Worm (Caenorhabditis elegans) whole organism, L4 larva: ENCODE results near the gene R01E6.5.
A peak's percentile ranks its signal among the peaks of the same experiment; 100 is the strongest.

Experiments
- D1046.2 ChIP-seq: fragments of 200-800 bp; sonication (Bioruptor generic); IDR thresholded peaks from 2 replicates; pipeline ENCODE4 v1.3.6; 2022; ENCODE audit warnings: missing genetic modification characterization, missing compliant biosample characterization
- F26F4.8 ChIP-seq: fragments of 200-800 bp; sonication (Bioruptor generic); conservative IDR thresholded peaks from 2 replicates; pipeline ENCODE4 v1.3.6; 2022; ENCODE audit warnings: missing genetic modification characterization, missing compliant biosample characterization
- F37D6.2 ChIP-seq: sonication (generic microtip); optimal IDR thresholded peaks from 2 replicates; lab custom pipeline; 2016; ENCODE audit warnings: mild to moderate bottlenecking, missing genetic modification characterization, missing compliant biosample characterization
- R02D3.7 ChIP-seq: fragments of 150-350 bp; sonication (generic microtip); optimal IDR thresholded peaks from 3 replicates; lab custom pipeline; 2014; ENCODE audit warnings: missing biosample characterization, missing genetic modification characterization
- Y105C5A.15 ChIP-seq: fragments of 200-800 bp; sonication (Bioruptor generic); IDR thresholded peaks from 2 replicates; pipeline ENCODE4 v1.3.6; 2022; ENCODE audit warnings: missing genetic modification characterization, missing compliant biosample characterization
- Y48G9A.11 ChIP-seq: fragments of 200-800 bp; sonication (Bioruptor generic); IDR thresholded peaks from 2 replicates; pipeline ENCODE4 v1.3.6; 2022; ENCODE audit warnings: missing genetic modification reagents, missing genetic modification characterization, missing compliant biosample characterization
- Y5F2A.4 ChIP-seq: fragments of 200-800 bp; sonication (Bioruptor generic); optimal IDR thresholded peaks from 2 replicates; lab custom pipeline; 2018; ENCODE audit warnings: mild to moderate bottlenecking, missing genetic modification characterization, missing compliant biosample characterization
- ama-1 ChIP-seq: fragments of 150-350 bp; optimal IDR thresholded peaks from 2 replicates; lab custom pipeline; 2014; ENCODE audit warnings: inconsistent platforms, mixed read lengths
- arid-1 ChIP-seq: fragments of 200-800 bp; sonication (Bioruptor generic); conservative IDR thresholded peaks from 2 replicates; pipeline ENCODE4 v1.3.6; 2022; ENCODE audit warnings: missing genetic modification reagents, missing genetic modification characterization, missing compliant biosample characterization
- attf-4 ChIP-seq: sonication (generic microtip); optimal IDR thresholded peaks from 3 replicates; lab custom pipeline; 2017; ENCODE audit warnings: missing biosample characterization, missing genetic modification characterization
- ceh-28 ChIP-seq: fragments of 150-350 bp; optimal IDR thresholded peaks from 2 replicates; lab custom pipeline; 2014; ENCODE audit warnings: missing biosample characterization, missing genetic modification reagents, missing genetic modification characterization
- ceh-44 ChIP-seq: fragments of 200-800 bp; sonication (Bioruptor generic); IDR thresholded peaks from 2 replicates; pipeline ENCODE4 v1.3.6; 2022; ENCODE audit warnings: missing genetic modification reagents, missing genetic modification characterization, missing compliant biosample characterization
- ceh-82 ChIP-seq: sonication (generic microtip); optimal IDR thresholded peaks from 2 replicates; lab custom pipeline; 2017; ENCODE audit warnings: missing biosample characterization, missing genetic modification characterization
- ces-1 ChIP-seq: fragments of 150-350 bp; sonication (generic microtip); optimal IDR thresholded peaks from 4 replicates; lab custom pipeline; 2014; ENCODE audit warnings: missing biosample characterization, missing genetic modification reagents, missing genetic modification characterization
- cey-2 ChIP-seq: sonication (generic microtip); optimal IDR thresholded peaks from 3 replicates; lab custom pipeline; 2017; ENCODE audit warnings: missing genetic modification characterization, mild to moderate bottlenecking, missing compliant biosample characterization, antibody characterized with exemption, borderline replicate concordance; ENCODE audit not compliant: insufficient read depth
- ctbp-1 ChIP-seq: fragments of 200-800 bp; sonication (Bioruptor generic); IDR thresholded peaks from 2 replicates; pipeline ENCODE4 v1.3.6; 2022; ENCODE audit warnings: missing genetic modification reagents, missing genetic modification characterization, missing compliant biosample characterization
- daf-19 ChIP-seq: fragments of 200-800 bp; sonication (Bioruptor generic); conservative IDR thresholded peaks from 2 replicates; pipeline ENCODE4 v1.3.6; 2022; ENCODE audit warnings: missing genetic modification characterization, missing compliant biosample characterization
- daf-8 ChIP-seq: fragments of 200-800 bp; sonication (Bioruptor generic); IDR thresholded peaks from 2 replicates; pipeline ENCODE4 v1.3.6; 2022; ENCODE audit warnings: missing genetic modification characterization, missing compliant biosample characterization
- dmd-8 ChIP-seq: fragments of 200-800 bp; sonication (Bioruptor generic); IDR thresholded peaks from 2 replicates; pipeline ENCODE4 v1.3.6; 2022; ENCODE audit warnings: missing genetic modification characterization, missing compliant biosample characterization
- dve-1 ChIP-seq: sonication (generic microtip); optimal IDR thresholded peaks from 2 replicates; lab custom pipeline; 2017; ENCODE audit warnings: antibody characterized with exemption, mild to moderate bottlenecking, missing genetic modification characterization, missing compliant biosample characterization; ENCODE audit not compliant: insufficient read depth
- fkh-10 ChIP-seq: fragments of 150-350 bp; optimal IDR thresholded peaks from 2 replicates; lab custom pipeline; 2014; ENCODE audit warnings: missing biosample characterization, missing genetic modification reagents, missing genetic modification characterization
- gei-8 ChIP-seq: fragments of 200-800 bp; sonication (Bioruptor generic); optimal IDR thresholded peaks from 2 replicates; lab custom pipeline; 2018; ENCODE audit warnings: mild to moderate bottlenecking, missing genetic modification characterization, missing compliant biosample characterization
- hlh-30 ChIP-seq: sonication (generic microtip); optimal IDR thresholded peaks from 2 replicates; lab custom pipeline; 2017; ENCODE audit warnings: antibody characterized with exemption, mild to moderate bottlenecking, missing genetic modification characterization, missing compliant biosample characterization; ENCODE audit not compliant: insufficient read depth
- hmg-1.1 ChIP-seq: fragments of 200-800 bp; sonication (Bioruptor generic); IDR thresholded peaks from 2 replicates; pipeline ENCODE4 v1.3.6; 2022; ENCODE audit warnings: missing genetic modification reagents, missing genetic modification characterization, missing compliant biosample characterization
- lim-7 ChIP-seq: fragments of 200-800 bp; sonication (Bioruptor generic); IDR thresholded peaks from 2 replicates; pipeline ENCODE4 v1.3.6; 2022; ENCODE audit warnings: missing genetic modification characterization, missing compliant biosample characterization
- lin-15B ChIP-seq: fragments of 150-350 bp; sonication (generic microtip); optimal IDR thresholded peaks from 3 replicates; lab custom pipeline; 2014; ENCODE audit warnings: missing biosample characterization, missing genetic modification characterization
- lin-38 ChIP-seq: fragments of 200-800 bp; sonication (Bioruptor generic); IDR thresholded peaks from 2 replicates; pipeline ENCODE4 v1.3.6; 2022; ENCODE audit warnings: missing genetic modification reagents, missing genetic modification characterization, missing compliant biosample characterization
- madf-9 ChIP-seq: fragments of 200-800 bp; sonication (Bioruptor generic); conservative IDR thresholded peaks from 2 replicates; pipeline ENCODE4 v1.3.6; 2022; ENCODE audit warnings: missing genetic modification reagents, missing genetic modification characterization, missing compliant biosample characterization
- mdl-1 ChIP-seq, 2 experiments: fragments of 150-350 bp in 1 of 2; sonication (generic microtip) in 1 of 2; optimal IDR thresholded peaks; 2 replicates each; lab custom pipeline; 2014 to 2017; ENCODE audit warnings: missing biosample characterization in 2 of 2, missing genetic modification characterization in 2 of 2
- mdt-29 ChIP-seq: fragments of 200-800 bp; sonication (Bioruptor generic); IDR thresholded peaks from 2 replicates; pipeline ENCODE4 v1.3.6; 2022; ENCODE audit warnings: missing genetic modification reagents, missing genetic modification characterization, missing compliant biosample characterization
- mes-2 ChIP-seq: sonication (generic microtip); optimal IDR thresholded peaks from 2 replicates; lab custom pipeline; 2016; ENCODE audit warnings: missing genotype, mild to moderate bottlenecking, missing genetic modification characterization, missing compliant biosample characterization; ENCODE audit not compliant: poor library complexity, severe bottlenecking
- mxl-2 ChIP-seq: fragments of 200-800 bp; sonication (Bioruptor generic); conservative IDR thresholded peaks from 2 replicates; pipeline ENCODE4 v1.3.6; 2022; ENCODE audit warnings: missing genetic modification reagents, missing genetic modification characterization, missing compliant biosample characterization
- nhr-10 ChIP-seq: fragments of 150-350 bp; optimal IDR thresholded peaks from 2 replicates; lab custom pipeline; 2014; ENCODE audit warnings: missing biosample characterization, missing genetic modification characterization
- nhr-102 ChIP-seq: sonication (generic microtip); optimal IDR thresholded peaks from 2 replicates; lab custom pipeline; 2016; ENCODE audit warnings: mild to moderate bottlenecking, missing genetic modification characterization, moderate library complexity, missing compliant biosample characterization
- nhr-25 ChIP-seq: sonication (generic microtip); optimal IDR thresholded peaks from 2 replicates; lab custom pipeline; 2017; ENCODE audit warnings: missing genetic modification characterization, mild to moderate bottlenecking, missing compliant biosample characterization, antibody characterized with exemption, moderate library complexity, borderline replicate concordance; ENCODE audit not compliant: insufficient read depth
- nhr-28 ChIP-seq: fragments of 150-350 bp; optimal IDR thresholded peaks from 2 replicates; lab custom pipeline; 2014; ENCODE audit warnings: missing biosample characterization, missing genetic modification characterization
- nhr-6 ChIP-seq: fragments of 150-350 bp; optimal IDR thresholded peaks from 2 replicates; lab custom pipeline; 2014; ENCODE audit warnings: missing biosample characterization, missing genetic modification characterization
- pha-4 ChIP-seq, 2 experiments: fragments of 150-350 bp in 1 of 2; fragments of 200-800 bp in 1 of 2; sonication (Bioruptor generic) in 1 of 2; IDR thresholded peaks in 1 of 2; optimal IDR thresholded peaks in 1 of 2; 2 replicates each; pipeline versions ENCODE4 v1.3.6 to Lab custom; 2014 to 2022; ENCODE audit warnings: missing genetic modification characterization in 2 of 2, missing genetic modification reagents in 2 of 2, missing biosample characterization in 1 of 2, missing compliant biosample characterization in 1 of 2
- pqm-1 ChIP-seq: sonication (generic microtip); optimal IDR thresholded peaks from 2 replicates; lab custom pipeline; 2017; ENCODE audit warnings: missing biosample characterization, missing genetic modification characterization
- saeg-2 ChIP-seq: fragments of 200-800 bp; sonication (Bioruptor generic); IDR thresholded peaks from 2 replicates; pipeline ENCODE4 v1.3.6; 2022; ENCODE audit warnings: missing genetic modification reagents, missing genetic modification characterization, missing compliant biosample characterization
- sdz-12 ChIP-seq: fragments of 200-800 bp; sonication (Bioruptor generic); optimal IDR thresholded peaks from 2 replicates; lab custom pipeline; 2018; ENCODE audit warnings: mild to moderate bottlenecking, missing genetic modification characterization, missing compliant biosample characterization
- skn-1 ChIP-seq: fragments of 150-350 bp; optimal IDR thresholded peaks from 2 replicates; lab custom pipeline; 2014; ENCODE audit warnings: missing biosample characterization, missing genetic modification characterization
- spr-3 ChIP-seq: fragments of 200-800 bp; sonication (Bioruptor generic); optimal IDR thresholded peaks from 2 replicates; lab custom pipeline; 2018; ENCODE audit warnings: mild to moderate bottlenecking, missing genetic modification characterization, missing compliant biosample characterization
- tag-97 ChIP-seq: fragments of 200-800 bp; sonication (Bioruptor generic); IDR thresholded peaks from 2 replicates; pipeline ENCODE4 v1.3.6; 2022; ENCODE audit warnings: missing genetic modification characterization, missing compliant biosample characterization
- unc-130 ChIP-seq: sonication (generic microtip); optimal IDR thresholded peaks from 2 replicates; lab custom pipeline; 2016; ENCODE audit warnings: missing genetic modification reagents, missing genetic modification characterization, missing compliant biosample characterization
- unc-39 ChIP-seq: sonication (generic microtip); optimal IDR thresholded peaks from 2 replicates; lab custom pipeline; 2017; ENCODE audit warnings: missing biosample characterization, missing genetic modification characterization
- unc-62 ChIP-seq, 3 experiments: fragments of 150-350 bp in 1 of 3; sonication (generic microtip); optimal IDR thresholded peaks in 2 of 3; peaks in 1 of 3; 1 replicate in 1 of 3; 2 replicates in 2 of 3; lab custom pipeline; 2014 to 2017; ENCODE audit warnings: missing biosample characterization in 3 of 3, missing genetic modification characterization in 3 of 3, missing genetic modification reagents in 3 of 3, missing genotype in 1 of 3
- zag-1 ChIP-seq: fragments of 150-350 bp; optimal IDR thresholded peaks from 2 replicates; lab custom pipeline; 2014; ENCODE audit warnings: missing biosample characterization, missing genetic modification characterization
- zip-2 ChIP-seq: fragments of 150-350 bp; optimal IDR thresholded peaks from 2 replicates; lab custom pipeline; 2014; ENCODE audit warnings: missing biosample characterization, missing genetic modification characterization
- ztf-11 ChIP-seq: fragments of 150-350 bp; optimal IDR thresholded peaks from 2 replicates; lab custom pipeline; 2014; ENCODE audit warnings: missing biosample characterization, missing genetic modification characterization

Gene R01E6.5

ce11 chrX:13544544-13545021, 7.7 kb downstream of the R01E6.5 start (continued):
- TF ChIP-seq unc-130 (GFP tag; lab: Kevin White, UChicago) (no peak), dve-1 (tag; lab: Kevin White, UChicago) (no peak), ceh-82 (tag; lab: Kevin White, UChicago) (no peak), zag-1 (tag; lab: Kevin White, UChicago) (no peak), R02D3.7 (tag; lab: Kevin White, UChicago) (no peak), lim-7 (GFP tag; lab: Robert Waterston, UW) (no peak), Y105C5A.15 (GFP tag; lab: Robert Waterston, UW) (no peak), ztf-11 (tag; lab: Kevin White, UChicago) (no peak), gei-8 (GFP tag; lab: Kevin White, UChicago) (no peak), F26F4.8 (no peak), ctbp-1 (GFP tag; lab: Robert Waterston, UW) (no peak), cey-2 (no peak), tag-97 (no peak), zip-2 (tag; lab: Kevin White, UChicago) (no peak), daf-8 (GFP tag; lab: Robert Waterston, UW) (no peak), pha-4 (GFP tag; IDR thresholded peaks at IDR 0.05; lab: Robert Waterston, UW) (no peak), pha-4 (tag; optimal IDR thresholded peaks at IDR 0.05; lab: Kevin White, UChicago) (no peak), attf-4 (tag; lab: Kevin White, UChicago) (no peak), fkh-10 (GFP tag; lab: Kevin White, UChicago) (no peak), ces-1 (GFP tag; lab: Kevin White, UChicago) (no peak), Y48G9A.11 (GFP tag; lab: Robert Waterston, UW) (no peak), madf-9 (no peak), hmg-1.1 (GFP tag; lab: Robert Waterston, UW) (no peak), nhr-28 (tag; lab: Kevin White, UChicago) (peak; percentile 57), ama-1 (lab: Kevin White, UChicago) (peak; percentile 97), sdz-12 (no peak), arid-1 (GFP tag; lab: Robert Waterston, UW) (no peak), mdt-29 (GFP tag; lab: Robert Waterston, UW) (peak; percentile 30; the same call in 1 of the 2 replicates), unc-62 (GFP tag; optimal IDR thresholded peaks at IDR 0.05 in 1 of 2; lab: Kevin White, UChicago) (peak in 1 of 2 experiments; percentile 76), unc-62 (tag; optimal IDR thresholded peaks at IDR 0.05; lab: Kevin White, UChicago) (no peak), unc-39 (tag; lab: Kevin White, UChicago) (no peak), lin-15B (tag; lab: Kevin White, UChicago) (no peak), hlh-30 (tag; lab: Kevin White, UChicago) (no peak), mdl-1 (tag; optimal IDR thresholded peaks at IDR 0.05; lab: Kevin White, UChicago) (no peak), nhr-6 (no peak), mxl-2 (GFP tag; lab: Robert Waterston, UW) (no peak), D1046.2 (GFP tag; lab: Robert Waterston, UW) (no peak), Y5F2A.4 (no peak), nhr-25 (tag; lab: Kevin White, UChicago) (no peak), nhr-10 (no peak), F37D6.2 (no peak), spr-3 (GFP tag; lab: Kevin White, UChicago) (no peak), mes-2 (tag; lab: Kevin White, UChicago) (no peak), skn-1 (no peak), dmd-8 (no peak), nhr-102 (tag; lab: Kevin White, UChicago) (no peak), ceh-44 (no peak), ceh-28 (tag; lab: Kevin White, UChicago) (no peak), daf-19 (no peak), pqm-1 (tag; lab: Kevin White, UChicago) (no peak), saeg-2 (GFP tag; lab: Robert Waterston, UW) (no peak), lin-38 (no peak)
